Fruit fly (Drosophila melanogaster): Measurements from ENCODE around the gene Zip99C.
A peak's percentile ranks its signal among the peaks of the same experiment; 100 is the strongest.

The Zip99C gene

dm6 chr3R:29830925-29831324 lies 37.8 kb downstream of the Zip99C start (continued):
- TF ChIP-seq CHES-1-like (GFP tag; optimal IDR thresholded peaks at IDR 0.05) (no peak), fu2 (GFP tag; optimal IDR thresholded peaks at IDR 0.05) (no peak), CG31441 (GFP tag; IDR thresholded peaks at IDR 0.05) (no peak; the same call in 1 of the 2 replicates), Hmr (GFP tag; optimal IDR thresholded peaks at IDR 0.05) (no peak), lmd (GFP tag; IDR thresholded peaks at IDR 0.05) (no peak), Mes4 (GFP tag; optimal IDR thresholded peaks at IDR 0.05) (no peak), CkIIα-i1 (GFP tag; IDR thresholded peaks at IDR 0.05) (no peak), cad (GFP tag; optimal IDR thresholded peaks at IDR 0.05) (no peak), Taf1 (GFP tag; IDR thresholded peaks at IDR 0.05) (no peak), bbx (GFP tag; IDR thresholded peaks at IDR 0.05; ENCODE audit: partially characterized antibody) (no peak), danr (GFP tag; IDR thresholded peaks at IDR 0.05) (no peak), Dfd (GFP tag; optimal IDR thresholded peaks at IDR 0.05) (no peak), CG10209 (GFP tag; optimal IDR thresholded peaks at IDR 0.05) (no peak), dmrt99B (tag; optimal IDR thresholded peaks at IDR 0.05) (no peak), gt (GFP tag; IDR thresholded peaks at IDR 0.05) (no peak), dimm (GFP tag; IDR thresholded peaks at IDR 0.05) (no peak), fd3F (GFP tag; optimal IDR thresholded peaks at IDR 0.05) (no peak), zf30C (GFP tag; optimal IDR thresholded peaks at IDR 0.05) (no peak), ato (GFP tag; IDR thresholded peaks at IDR 0.05; ENCODE audit: partially characterized antibody) (no peak), tx (GFP tag; optimal IDR thresholded peaks at IDR 0.05) (no peak), Tbp (GFP tag; optimal IDR thresholded peaks at IDR 0.05) (no peak), D19B (GFP tag; optimal IDR thresholded peaks at IDR 0.05) (no peak), CG17829 (tag; optimal IDR thresholded peaks at IDR 0.05) (peak; percentile 30), CG12155 (GFP tag; optimal IDR thresholded peaks at IDR 0.05) (no peak), lov (optimal IDR thresholded peaks at IDR 0.05) (no peak), lov (GFP tag; IDR thresholded peaks at IDR 0.05) (no peak), sim (GFP tag; IDR thresholded peaks at IDR 0.05) (no peak), ssp (GFP tag; IDR thresholded peaks at IDR 0.05) (no peak), trem (tag; optimal IDR thresholded peaks at IDR 0.05) (peak; percentile 56), Ada2b (GFP tag; IDR thresholded peaks at IDR 0.05) (no peak), CG7357 (GFP tag; IDR thresholded peaks at IDR 0.05) (no peak), kah (GFP tag; optimal IDR thresholded peaks at IDR 0.05) (peak; percentile 21), Xrp1 (GFP tag; IDR thresholded peaks at IDR 0.05) (peak; percentile 69), Myb (GFP tag; optimal IDR thresholded peaks at IDR 0.05) (no peak), CG4404 (GFP tag; IDR thresholded peaks at IDR 0.05) (no peak), CG11560 (tag; IDR thresholded peaks at IDR 0.05) (no peak), klu (GFP tag; IDR thresholded peaks at IDR 0.05) (no peak), Doc3 (GFP tag; IDR thresholded peaks at IDR 0.05; ENCODE audit: partially characterized antibody) (no peak), HLHmδ (GFP tag; optimal IDR thresholded peaks at IDR 0.05) (peak; percentile 54), Scr (GFP tag; IDR thresholded peaks at IDR 0.05; ENCODE audit: partially characterized antibody) (no peak), pnt (GFP tag; optimal IDR thresholded peaks at IDR 0.05) (no peak), CG13123 (GFP tag; optimal IDR thresholded peaks at IDR 0.05) (no peak)

- TF ChIP-seq nom (GFP tag; optimal IDR thresholded peaks at IDR 0.05), result peak; percentile 12
- peak; percentile 97 for TF ChIP-seq CG5180 (GFP tag; optimal IDR thresholded peaks at IDR 0.05)
- TF ChIP-seq Blimp-1 (GFP tag; optimal IDR thresholded peaks at IDR 0.05), result peak; percentile 20
- peak; percentile 23 to 47 for TF ChIP-seq Trl (optimal IDR thresholded peaks at IDR 0.05)
- no peak for TF ChIP-seq Trl (GFP tag; optimal IDR thresholded peaks at IDR 0.05)
- 0 out of 4 replicates have a peak, but pooled peaks have one; percentile 28 for TF ChIP-seq chinmo (GFP tag; IDR thresholded peaks at IDR 0.05; ENCODE audit: partially characterized antibody)
- TF ChIP-seq pros (GFP tag; optimal IDR thresholded peaks at IDR 0.05), result peak; percentile 79
- TF ChIP-seq sqz (GFP tag; optimal IDR thresholded peaks at IDR 0.05), result no peak
- TF ChIP-seq CG3163 (GFP tag; optimal IDR thresholded peaks at IDR 0.05), result peak; percentile 72
- no peak for TF ChIP-seq pzg (GFP tag; optimal IDR thresholded peaks at IDR 0.05)
- TF ChIP-seq Hmx (GFP tag; optimal IDR thresholded peaks at IDR 0.05), result no peak
Measured at dm6 chr3R:29829228-29829786, 39.4 kb downstream of the Zip99C start.

All from whole organism, embryonic.